Worm (Caenorhabditis elegans) whole organism, late embryonic: Measurements from ENCODE around the gene R12B2.8.

Experiments
- ahr-1 ChIP-seq: sonication (generic microtip); optimal IDR thresholded peaks from 2 replicates; lab custom pipeline; 2016; ENCODE audit warnings: missing genetic modification characterization, missing compliant biosample characterization
- ama-1 ChIP-seq: fragments of 150-350 bp; optimal IDR thresholded peaks from 2 replicates; lab custom pipeline; 2014
- ceh-45 ChIP-seq: fragments of 200-800 bp; sonication (Bioruptor generic); IDR thresholded peaks from 2 replicates; pipeline ENCODE4 v1.3.6; 2022; ENCODE audit warnings: missing genetic modification reagents, missing genetic modification characterization, missing compliant biosample characterization
- che-1 ChIP-seq: sonication (generic microtip); optimal IDR thresholded peaks from 2 replicates; lab custom pipeline; 2016; ENCODE audit warnings: mild to moderate bottlenecking, missing genetic modification characterization, missing compliant biosample characterization
- dmd-4 ChIP-seq: sonication (generic microtip); optimal IDR thresholded peaks from 2 replicates; lab custom pipeline; 2016; ENCODE audit warnings: borderline replicate concordance, missing genetic modification characterization, missing compliant biosample characterization
- hlh-13 ChIP-seq: fragments of 200-800 bp; sonication (Bioruptor generic); optimal IDR thresholded peaks from 2 replicates; lab custom pipeline; 2018; ENCODE audit warnings: mild to moderate bottlenecking, missing genetic modification characterization, missing compliant biosample characterization
- nfya-1 ChIP-seq: sonication (generic microtip); optimal IDR thresholded peaks from 2 replicates; lab custom pipeline; 2017; ENCODE audit warnings: missing genetic modification characterization, mild to moderate bottlenecking, missing compliant biosample characterization, antibody characterized with exemption, moderate library complexity

ce11 chrIII:5813501-5813900 lies 10.2 kb upstream of the R12B2.8 start:
- no peak for TF ChIP-seq ahr-1 (tag; lab: Kevin White, UChicago)
- no peak for TF ChIP-seq ama-1 (lab: Kevin White, UChicago)
- TF ChIP-seq ceh-45 (GFP tag; lab: Robert Waterston, UW), result no peak
- TF ChIP-seq che-1 (tag; lab: Kevin White, UChicago), result no peak
- no peak for TF ChIP-seq dmd-4 (tag; lab: Kevin White, UChicago)
- no peak for TF ChIP-seq hlh-13 (GFP tag; lab: Kevin White, UChicago)
- TF ChIP-seq nfya-1 (tag; lab: Kevin White, UChicago), result no peak
